Worm (Caenorhabditis elegans): ENCODE measurements around the gene C01F1.6.

- TF ChIP-seq him-1 (tag; optimal IDR thresholded peaks at IDR 0.05) (no peak), W03F9.2 (tag; optimal IDR thresholded peaks at IDR 0.05) (no peak)
Measured at ce11 chrII:4319537-4320019, 31.6 kb upstream of the C01F1.6 start, which contains the start of gene Y52E8A.6.

Data from whole organism, L4/young adult.